Worm (Caenorhabditis elegans) whole organism, young adult: ENCODE measurements around the gene C33B4.4.

Experiments
- B0336.3 ChIP-seq: fragments of 200-800 bp; sonication (Bioruptor generic); IDR thresholded peaks from 2 replicates; pipeline ENCODE4 v1.3.6; 2022; ENCODE audit warnings: missing genetic modification characterization, missing compliant biosample characterization
- C06A6.2 ChIP-seq: fragments of 200-800 bp; sonication (Bioruptor generic); conservative IDR thresholded peaks from 2 replicates; pipeline ENCODE4 v1.3.6; 2022; ENCODE audit warnings: missing genetic modification characterization, missing compliant biosample characterization
- C17E4.6 ChIP-seq: fragments of 200-800 bp; sonication (Bioruptor generic); IDR thresholded peaks from 2 replicates; pipeline ENCODE4 v1.3.6; 2022; ENCODE audit warnings: missing genetic modification reagents, missing genetic modification characterization, missing compliant biosample characterization
- D2030.7 ChIP-seq: fragments of 200-800 bp; sonication (Bioruptor generic); IDR thresholded peaks from 2 replicates; pipeline ENCODE4 v1.3.6; 2022; ENCODE audit warnings: missing genetic modification reagents, missing genetic modification characterization, missing compliant biosample characterization
- F10E7.11 ChIP-seq: sonication (generic microtip); optimal IDR thresholded peaks from 2 replicates; lab custom pipeline; 2017; ENCODE audit warnings: mild to moderate bottlenecking, missing genetic modification characterization, moderate library complexity, missing compliant biosample characterization
- F22D6.2 ChIP-seq: sonication (generic microtip); optimal IDR thresholded peaks from 2 replicates; lab custom pipeline; 2016; ENCODE audit warnings: mild to moderate bottlenecking, missing genetic modification characterization, missing compliant biosample characterization
- F37B4.10 ChIP-seq: fragments of 200-800 bp; sonication (Bioruptor generic); IDR thresholded peaks from 2 replicates; pipeline ENCODE4 v1.3.6; 2022; ENCODE audit warnings: missing genetic modification characterization, missing compliant biosample characterization
- F55B11.4 ChIP-seq: sonication (generic microtip); optimal IDR thresholded peaks from 2 replicates; lab custom pipeline; 2016; ENCODE audit warnings: missing compliant biosample characterization, missing genetic modification characterization, borderline replicate concordance; ENCODE audit not compliant: insufficient read depth
- F57C9.4 ChIP-seq: sonication (generic microtip); optimal IDR thresholded peaks from 2 replicates; lab custom pipeline; 2017; ENCODE audit warnings: mild to moderate bottlenecking, missing genetic modification characterization, missing compliant biosample characterization
- K12H6.12 ChIP-seq: fragments of 200-800 bp; sonication (Bioruptor generic); optimal IDR thresholded peaks from 2 replicates; lab custom pipeline; 2018; ENCODE audit warnings: mild to moderate bottlenecking, missing genetic modification characterization, missing compliant biosample characterization
- T26A5.8 ChIP-seq: sonication (generic microtip); optimal IDR thresholded peaks from 2 replicates; lab custom pipeline; 2016; ENCODE audit warnings: missing genetic modification characterization, missing compliant biosample characterization
- Y53F4B.3 ChIP-seq: fragments of 200-800 bp; sonication (Bioruptor generic); IDR thresholded peaks from 2 replicates; pipeline ENCODE4 v1.3.6; 2022; ENCODE audit warnings: missing genetic modification reagents, missing genetic modification characterization, missing compliant biosample characterization
- Y53G8AR.9 ChIP-seq: fragments of 200-800 bp; sonication (Bioruptor generic); conservative IDR thresholded peaks from 2 replicates; pipeline ENCODE4 v1.3.6; 2022; ENCODE audit warnings: missing genetic modification reagents, missing genetic modification characterization, missing compliant biosample characterization
- ama-1 ChIP-seq, 3 experiments: fragments of 150-350 bp in 1 of 3; sonication (generic microtip) in 2 of 3; optimal IDR thresholded peaks; 2 replicates each; lab custom pipeline; 2014 to 2018; ENCODE audit warnings: missing biosample characterization in 2 of 3, missing genetic modification characterization in 2 of 3, missing genetic modification reagents in 2 of 3
- aptf-2 ChIP-seq: fragments of 200-800 bp; sonication (Bioruptor generic); conservative IDR thresholded peaks from 2 replicates; pipeline ENCODE4 v1.3.6; 2022; ENCODE audit warnings: missing genetic modification reagents, missing genetic modification characterization, missing compliant biosample characterization
- atf-7 ChIP-seq: sonication (generic microtip); optimal IDR thresholded peaks from 2 replicates; lab custom pipeline; 2017; ENCODE audit warnings: mild to moderate bottlenecking, missing genetic modification characterization, missing compliant biosample characterization
- athp-1 ChIP-seq: sonication (generic microtip); optimal IDR thresholded peaks from 2 replicates; lab custom pipeline; 2017; ENCODE audit warnings: mild to moderate bottlenecking, missing genetic modification characterization, missing compliant biosample characterization
- attf-3 ChIP-seq: fragments of 200-800 bp; sonication (Bioruptor generic); conservative IDR thresholded peaks from 2 replicates; pipeline ENCODE4 v1.3.6; 2022; ENCODE audit warnings: missing genetic modification reagents, missing genetic modification characterization, missing compliant biosample characterization
- ccch-3 ChIP-seq: fragments of 200-800 bp; sonication (Bioruptor generic); optimal IDR thresholded peaks from 2 replicates; lab custom pipeline; 2018; ENCODE audit warnings: mild to moderate bottlenecking, missing genetic modification characterization, missing compliant biosample characterization
- ceh-100 ChIP-seq: fragments of 200-800 bp; sonication (Bioruptor generic); IDR thresholded peaks from 2 replicates; pipeline ENCODE4 v1.3.6; 2022; ENCODE audit warnings: missing genetic modification reagents, missing genetic modification characterization, missing compliant biosample characterization
- ceh-40 ChIP-seq: fragments of 200-800 bp; sonication (Bioruptor generic); IDR thresholded peaks from 2 replicates; pipeline ENCODE4 v1.3.6; 2022; ENCODE audit warnings: missing genetic modification characterization, missing compliant biosample characterization
- ceh-58 ChIP-seq: fragments of 200-800 bp; sonication (Bioruptor generic); IDR thresholded peaks from 2 replicates; pipeline ENCODE4 v1.3.6; 2022; ENCODE audit warnings: missing genetic modification characterization, missing compliant biosample characterization
- ceh-91 ChIP-seq: fragments of 200-800 bp; sonication (Bioruptor generic); IDR thresholded peaks from 2 replicates; pipeline ENCODE4 v1.3.6; 2022; ENCODE audit warnings: missing genetic modification reagents, missing genetic modification characterization, missing compliant biosample characterization
- die-1 ChIP-seq: sonication (generic microtip); optimal IDR thresholded peaks from 2 replicates; lab custom pipeline; 2016; ENCODE audit warnings: missing genotype, mild to moderate bottlenecking, missing genetic modification characterization, missing compliant biosample characterization
- dox-1 ChIP-seq: fragments of 200-800 bp; sonication (Bioruptor generic); IDR thresholded peaks from 2 replicates; pipeline ENCODE4 v1.3.6; 2022; ENCODE audit warnings: missing genetic modification reagents, missing genetic modification characterization, missing compliant biosample characterization
- dpff-1 ChIP-seq: sonication (generic microtip); optimal IDR thresholded peaks from 2 replicates; lab custom pipeline; 2017; ENCODE audit warnings: mild to moderate bottlenecking, missing genetic modification characterization, missing compliant biosample characterization
- efl-1 ChIP-seq: fragments of 150-350 bp; optimal IDR thresholded peaks from 2 replicates; lab custom pipeline; 2014; ENCODE audit warnings: missing biosample characterization, missing genetic modification reagents, missing genetic modification characterization
- egl-18 ChIP-seq: fragments of 200-800 bp; sonication (Bioruptor generic); IDR thresholded peaks from 2 replicates; pipeline ENCODE4 v1.3.6; 2022; ENCODE audit warnings: missing genetic modification reagents, missing genetic modification characterization, missing compliant biosample characterization
- ekl-4 ChIP-seq: fragments of 200-800 bp; sonication (Bioruptor generic); IDR thresholded peaks from 2 replicates; pipeline ENCODE4 v1.3.6; 2022; ENCODE audit warnings: missing genetic modification reagents, missing genetic modification characterization, missing compliant biosample characterization
- fkh-3 ChIP-seq: sonication (generic microtip); optimal IDR thresholded peaks from 2 replicates; lab custom pipeline; 2016; ENCODE audit warnings: mild to moderate bottlenecking, missing genetic modification characterization, missing compliant biosample characterization
- him-1 ChIP-seq: sonication (generic microtip); optimal IDR thresholded peaks from 2 replicates; lab custom pipeline; 2016; ENCODE audit warnings: missing genotype, missing genetic modification reagents, missing genetic modification characterization, missing compliant biosample characterization
- hmg-1.2 ChIP-seq: fragments of 200-800 bp; sonication (Bioruptor generic); IDR thresholded peaks from 2 replicates; pipeline ENCODE4 v1.3.6; 2022; ENCODE audit warnings: missing genetic modification reagents, missing genetic modification characterization, missing compliant biosample characterization
- hsf-1 ChIP-seq: fragments of 200-800 bp; sonication (Bioruptor generic); IDR thresholded peaks from 2 replicates; pipeline ENCODE4 v1.3.6; 2022; ENCODE audit warnings: missing genetic modification reagents, missing genetic modification characterization, missing compliant biosample characterization
- lag-1 ChIP-seq: fragments of 200-800 bp; sonication (Bioruptor generic); IDR thresholded peaks from 2 replicates; pipeline ENCODE4 v1.3.6; 2022; ENCODE audit warnings: missing genetic modification reagents, missing genetic modification characterization, missing compliant biosample characterization
- let-526 ChIP-seq: fragments of 200-800 bp; sonication (Bioruptor generic); IDR thresholded peaks from 2 replicates; pipeline ENCODE4 v1.3.6; 2022; ENCODE audit warnings: missing genetic modification reagents, missing genetic modification characterization, missing compliant biosample characterization
- lin-26 ChIP-seq: fragments of 200-800 bp; sonication (Bioruptor generic); IDR thresholded peaks from 2 replicates; pipeline ENCODE4 v1.3.6; 2022; ENCODE audit warnings: missing genetic modification reagents, missing genetic modification characterization, missing compliant biosample characterization
- lin-54 ChIP-seq: fragments of 200-800 bp; sonication (Bioruptor generic); optimal IDR thresholded peaks from 2 replicates; lab custom pipeline; 2018; ENCODE audit warnings: mild to moderate bottlenecking, missing genetic modification characterization, missing compliant biosample characterization
- lsl-1 ChIP-seq: fragments of 200-800 bp; sonication (Bioruptor generic); optimal IDR thresholded peaks from 2 replicates; lab custom pipeline; 2018; ENCODE audit warnings: mild to moderate bottlenecking, missing genetic modification characterization, moderate library complexity, missing compliant biosample characterization
- madf-8 ChIP-seq: fragments of 200-800 bp; sonication (Bioruptor generic); conservative IDR thresholded peaks from 2 replicates; pipeline ENCODE4 v1.3.6; 2022; ENCODE audit warnings: missing genetic modification reagents, missing genetic modification characterization, missing compliant biosample characterization
- nhr-27 ChIP-seq: fragments of 200-800 bp; sonication (Bioruptor generic); optimal IDR thresholded peaks from 2 replicates; lab custom pipeline; 2018; ENCODE audit warnings: mild to moderate bottlenecking, missing genetic modification characterization, moderate library complexity, missing compliant biosample characterization
- nhr-80 ChIP-seq: sonication (generic microtip); optimal IDR thresholded peaks from 2 replicates; lab custom pipeline; 2016; ENCODE audit warnings: missing genetic modification characterization, missing compliant biosample characterization
- nhr-90 ChIP-seq: sonication (generic microtip); optimal IDR thresholded peaks from 2 replicates; lab custom pipeline; 2016; ENCODE audit warnings: missing genotype, mild to moderate bottlenecking, missing genetic modification characterization, missing compliant biosample characterization
- pha-4 ChIP-seq: fragments of 150-350 bp; sonication (generic microtip); optimal IDR thresholded peaks from 2 replicates; lab custom pipeline; 2014; ENCODE audit warnings: missing biosample characterization, missing genetic modification reagents, missing genetic modification characterization
- rec-8 ChIP-seq, 2 experiments: sonication (generic microtip); optimal IDR thresholded peaks; 2 replicates each; lab custom pipeline; 2016; ENCODE audit warnings: mild to moderate bottlenecking in 2 of 2, missing genetic modification characterization in 2 of 2, missing genetic modification reagents in 2 of 2, missing genotype in 2 of 2, missing biosample characterization in 1 of 2, missing compliant biosample characterization in 1 of 2, moderate library complexity in 1 of 2
- repo-1 ChIP-seq: sonication (generic microtip); optimal IDR thresholded peaks from 2 replicates; lab custom pipeline; 2017; ENCODE audit warnings: mild to moderate bottlenecking, missing genetic modification characterization, missing compliant biosample characterization
- rpc-1 ChIP-seq, 2 experiments: fragments of 150-350 bp in 1 of 2; sonication (generic microtip) in 1 of 2; optimal IDR thresholded peaks; 2 replicates each; lab custom pipeline; 2014 to 2018; ENCODE audit warnings: missing biosample characterization in 1 of 2, missing genetic modification characterization in 1 of 2, missing genetic modification reagents in 1 of 2, missing genotype in 1 of 2
- ztf-18 ChIP-seq: sonication (generic microtip); optimal IDR thresholded peaks from 2 replicates; lab custom pipeline; 2016; ENCODE audit warnings: missing genotype, mild to moderate bottlenecking, missing genetic modification characterization, missing compliant biosample characterization
- ztf-6 ChIP-seq: fragments of 200-800 bp; sonication (Bioruptor generic); IDR thresholded peaks from 2 replicates; pipeline ENCODE4 v1.3.6; 2022; ENCODE audit warnings: missing genetic modification reagents, missing genetic modification characterization, missing compliant biosample characterization

Gene C33B4.4

DNA sequence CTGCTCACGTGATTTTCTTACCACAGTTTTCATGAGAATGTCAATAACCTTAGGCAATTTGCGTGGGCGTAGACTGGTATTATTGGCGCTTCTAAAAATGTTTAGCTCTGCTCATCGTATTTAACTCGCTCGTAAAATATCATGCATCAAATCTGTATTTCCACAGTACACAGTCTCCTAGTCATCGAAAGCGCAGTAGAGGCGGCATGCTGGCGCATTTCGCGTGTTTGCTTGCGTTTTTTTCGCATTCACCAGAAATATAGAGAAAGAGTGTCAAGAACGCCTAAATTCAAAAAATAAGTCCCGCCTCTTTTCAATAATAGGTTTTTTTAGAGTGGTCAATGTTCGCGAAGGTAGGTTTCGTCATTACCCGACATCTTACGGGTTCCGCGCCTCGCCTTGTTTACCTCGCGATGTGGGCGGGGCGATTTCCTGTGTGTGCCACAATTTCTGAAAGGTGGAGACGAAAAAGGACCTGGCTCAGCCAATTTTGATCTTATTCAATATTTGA lies 6.6 kb downstream of the C33B4.4 start (continued):
- peak; percentile 98 for TF ChIP-seq D2030.7 (GFP tag; lab: Robert Waterston, UW)
- peak; percentile 58 for TF ChIP-seq efl-1
- TF ChIP-seq F22D6.2 = no peak
- TF ChIP-seq ztf-18 (tag; lab: Kevin White, UChicago) = peak; percentile 97
- TF ChIP-seq rpc-1 (optimal IDR thresholded peaks at IDR 0.05; lab: Kevin White, UChicago) = no peak
- TF ChIP-seq rpc-1 (tag; optimal IDR thresholded peaks at IDR 0.05; lab: Kevin White, UChicago) = peak; percentile 5
- 0 out of 2 replicates have a peak, but pooled peaks have one; percentile 39 for TF ChIP-seq let-526 (GFP tag; lab: Robert Waterston, UW)
- TF ChIP-seq lin-26 (GFP tag; lab: Robert Waterston, UW) = peak; percentile 92
- TF ChIP-seq T26A5.8 (tag; lab: Kevin White, UChicago) = peak; percentile 87
- 0 out of 2 replicates have a peak, but pooled peaks have one; percentile 54 for TF ChIP-seq C06A6.2 (GFP tag; lab: Robert Waterston, UW)
- TF ChIP-seq F37B4.10 = 0 out of 2 replicates have a peak, but pooled peaks have one; percentile 19
- TF ChIP-seq rec-8 (tag; optimal IDR thresholded peaks at IDR 0.05; lab: Kevin White, UChicago) = peak; percentile 46 to 81
- no peak for TF ChIP-seq nhr-27 (tag; lab: Kevin White, UChicago)
- peak; percentile 93 for TF ChIP-seq ama-1 (optimal IDR thresholded peaks at IDR 0.05; lab: Kevin White, UChicago)
- no peak for TF ChIP-seq ama-1 (GFP tag; optimal IDR thresholded peaks at IDR 0.05; lab: Kevin White, UChicago)
- TF ChIP-seq Y53F4B.3 (GFP tag; lab: Robert Waterston, UW) = peak; percentile 82
- no peak for TF ChIP-seq ceh-58 (GFP tag; lab: Robert Waterston, UW)
- no peak for TF ChIP-seq F55B11.4
- peak; percentile 94 for TF ChIP-seq ekl-4 (GFP tag; lab: Robert Waterston, UW)
- TF ChIP-seq dox-1 = peak; percentile 97
- peak; percentile 64 for TF ChIP-seq attf-3 (GFP tag; lab: Robert Waterston, UW)
- peak; percentile 91 for TF ChIP-seq lsl-1 (GFP tag; lab: Kevin White, UChicago)
- no peak for TF ChIP-seq ztf-6 (GFP tag; lab: Robert Waterston, UW)
- peak; percentile 73 for TF ChIP-seq dpff-1 (tag; lab: Kevin White, UChicago)
- TF ChIP-seq nhr-90 (tag; lab: Kevin White, UChicago) = peak; percentile 70
- TF ChIP-seq fkh-3 (tag; lab: Kevin White, UChicago) = peak; percentile 91
- peak; percentile 93 for TF ChIP-seq repo-1 (tag; lab: Kevin White, UChicago)
- peak; percentile 85 for TF ChIP-seq hmg-1.2 (GFP tag; lab: Robert Waterston, UW)
- peak; percentile 84 for TF ChIP-seq athp-1 (tag; lab: Kevin White, UChicago)
- TF ChIP-seq Y53G8AR.9 = peak; percentile 80
- peak; percentile 51 for TF ChIP-seq die-1
- TF ChIP-seq ceh-100 (GFP tag; lab: Robert Waterston, UW) = peak; percentile 83
- TF ChIP-seq C17E4.6 (GFP tag; lab: Robert Waterston, UW) = peak; percentile 95
- no peak for TF ChIP-seq F57C9.4 (tag; lab: Kevin White, UChicago)
- peak; percentile 43 for TF ChIP-seq atf-7 (tag; lab: Kevin White, UChicago)
- TF ChIP-seq madf-8 (GFP tag; lab: Robert Waterston, UW) = peak; percentile 75
- TF ChIP-seq ceh-40 (GFP tag; lab: Robert Waterston, UW) = 0 out of 2 replicates have a peak, but pooled peaks have one; percentile 36
- peak; percentile 76 for TF ChIP-seq hsf-1
- TF ChIP-seq lin-54 = peak; percentile 89
- TF ChIP-seq him-1 (tag; lab: Kevin White, UChicago) = peak; percentile 94
- TF ChIP-seq pha-4 = no peak
- TF ChIP-seq K12H6.12 = no peak
- peak; percentile 44 for TF ChIP-seq nhr-80 (tag; lab: Kevin White, UChicago)
- 0 out of 2 replicates have a peak, but pooled peaks have one; percentile 30 for TF ChIP-seq lag-1 (GFP tag; lab: Robert Waterston, UW)
- no peak for TF ChIP-seq egl-18
- peak; percentile 98 for TF ChIP-seq B0336.3
- TF ChIP-seq F10E7.11 = no peak
- no peak for TF ChIP-seq aptf-2
- TF ChIP-seq ccch-3 (GFP tag; lab: Kevin White, UChicago) = no peak
- TF ChIP-seq ceh-91 (GFP tag; lab: Robert Waterston, UW) = peak; percentile 86
